Worm (Caenorhabditis elegans): ENCODE results near the gene ZK856.7.
A peak's percentile ranks its signal among the peaks of the same experiment; 100 is the strongest.

Gene ZK856.7

DNA sequence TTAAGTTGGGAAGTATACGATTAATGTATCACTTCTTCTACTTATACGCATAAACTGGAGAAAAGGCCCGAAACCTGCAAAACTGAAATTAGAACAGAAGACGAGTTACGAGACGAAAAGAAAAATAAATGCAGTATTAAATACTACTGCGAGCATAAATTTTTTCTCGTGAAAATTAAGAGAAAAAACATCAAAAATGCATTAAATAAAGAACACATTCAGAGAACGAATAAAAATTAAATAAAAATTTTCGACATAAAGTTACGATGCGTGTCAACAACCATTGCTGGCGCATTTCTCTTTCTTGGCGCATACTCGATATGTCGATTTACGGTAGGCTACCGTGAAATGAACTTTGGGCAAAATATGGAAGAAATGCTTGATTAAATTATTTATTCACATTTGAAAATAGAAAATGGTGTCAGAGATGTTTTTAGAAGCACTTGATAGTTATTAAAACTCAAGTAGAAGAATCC is 3.0 kb downstream of the ZK856.7 start, which contains the start of the genes ZK856.19 and ZK856.11 (continued):
- TF ChIP-seq nhr-25 (tag; optimal IDR thresholded peaks at IDR 0.05) (peak; percentile 66), dmd-4 (tag; optimal IDR thresholded peaks at IDR 0.05) (no peak), unc-55 (GFP tag; optimal IDR thresholded peaks at IDR 0.05) (peak; percentile 72), snpc-4 (tag; optimal IDR thresholded peaks at IDR 0.05) (no peak), crh-2 (tag; optimal IDR thresholded peaks at IDR 0.05) (peak; percentile 76), nhr-10 (tag; optimal IDR thresholded peaks at IDR 0.05) (no peak), mab-5 (tag; optimal IDR thresholded peaks at IDR 0.05) (peak; percentile 37), ztf-4 (tag; optimal IDR thresholded peaks at IDR 0.05) (no peak)

DNA sequence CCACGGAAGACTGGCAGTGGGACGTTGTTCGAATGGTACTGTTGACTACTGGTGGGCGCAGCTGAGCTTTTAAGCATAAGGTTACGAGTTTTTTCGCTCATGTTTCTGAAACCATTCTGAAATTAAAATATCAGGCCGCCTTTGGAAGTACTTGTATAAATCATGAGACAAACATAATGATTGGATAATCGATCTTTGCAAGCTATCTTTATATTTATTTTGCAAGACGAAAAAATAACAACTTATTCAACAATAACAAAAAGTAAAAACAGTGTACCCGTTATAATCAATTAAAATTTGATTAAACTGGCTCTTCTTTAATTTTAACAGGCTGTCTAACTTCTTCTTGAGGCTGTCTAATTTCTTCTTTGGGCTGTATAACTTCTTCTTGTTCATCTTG is 3.6 kb downstream of the ZK856.7 start, which contains the start of gene ZK856.16:
TSS of gene ZK856.16 (minus strand) at position 101 of the 400 bp plus-strand sequence.
- TF ChIP-seq dmd-4 (tag; optimal IDR thresholded peaks at IDR 0.05) (no peak), mbf-1 (tag; optimal IDR thresholded peaks at IDR 0.05) (no peak), fos-1 (tag; optimal IDR thresholded peaks at IDR 0.05) (no peak), Y55F3AM.14 (GFP tag; optimal IDR thresholded peaks at IDR 0.05) (no peak), lsy-2 (tag; optimal IDR thresholded peaks at IDR 0.05) (no peak), crh-2 (tag; optimal IDR thresholded peaks at IDR 0.05) (no peak), elt-3 (tag; optimal IDR thresholded peaks at IDR 0.05) (no peak), snpc-4 (tag; optimal IDR thresholded peaks at IDR 0.05) (no peak), F13H6.1 (tag; optimal IDR thresholded peaks at IDR 0.05) (no peak)

ce11 chrV:10206502-10206901 is 4.6 kb downstream of the ZK856.7 start, which contains the start of gene rpc-25:
TSS of gene rpc-25 (minus strand) at chrV:10206602.
- TF ChIP-seq unc-39 (tag; optimal IDR thresholded peaks at IDR 0.05) (no peak), sem-4 (tag; optimal IDR thresholded peaks at IDR 0.05) (no peak), lin-13 (GFP tag; optimal IDR thresholded peaks at IDR 0.05) (no peak), elt-3 (tag; optimal IDR thresholded peaks at IDR 0.05) (no peak), ZK546.5 (tag; optimal IDR thresholded peaks at IDR 0.05) (no peak), mab-5 (tag; optimal IDR thresholded peaks at IDR 0.05) (no peak), lin-11 (tag; optimal IDR thresholded peaks at IDR 0.05) (no peak), nhr-25 (tag; optimal IDR thresholded peaks at IDR 0.05) (no peak), snpc-4 (tag; optimal IDR thresholded peaks at IDR 0.05) (no peak), nhr-23 (tag; optimal IDR thresholded peaks at IDR 0.05) (no peak), fos-1 (tag; optimal IDR thresholded peaks at IDR 0.05) (no peak), blmp-1 (tag; optimal IDR thresholded peaks at IDR 0.05; ENCODE audit: insufficient read depth) (no peak), R02D3.7 (tag; optimal IDR thresholded peaks at IDR 0.05) (no peak)

DNA sequence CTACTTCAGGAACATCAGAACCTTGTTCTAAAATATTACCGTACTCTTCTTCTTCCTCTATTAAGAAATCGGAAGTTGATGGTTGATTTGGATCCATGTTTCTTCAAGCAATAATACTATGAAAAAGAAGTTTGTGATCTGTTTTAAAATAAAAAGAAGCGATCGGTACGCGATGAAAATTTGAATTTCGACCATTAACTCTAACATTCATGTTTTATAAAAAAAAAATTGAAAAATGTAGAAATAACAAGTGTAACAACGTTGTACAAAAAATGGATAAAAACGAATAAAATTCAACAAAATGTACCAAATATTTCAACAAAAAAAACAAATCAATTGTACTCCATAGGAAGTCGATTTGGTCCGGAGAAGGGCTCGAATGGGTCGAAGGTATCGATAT is 8.3 kb downstream of the ZK856.7 start, which contains the start of gene tftc-3:
TSS of gene tftc-3 (minus strand) at position 101 of the 400 bp plus-strand sequence.
- TF ChIP-seq lin-13 (GFP tag; optimal IDR thresholded peaks at IDR 0.05) (no peak), sma-3 (GFP tag; optimal IDR thresholded peaks at IDR 0.05) (no peak), nhr-11 (tag; optimal IDR thresholded peaks at IDR 0.05) (no peak), crh-2 (tag; optimal IDR thresholded peaks at IDR 0.05) (no peak), lin-39 (tag; optimal IDR thresholded peaks at IDR 0.05) (no peak), C34F6.9 (tag; optimal IDR thresholded peaks at IDR 0.05) (no peak), elt-3 (tag; optimal IDR thresholded peaks at IDR 0.05) (no peak), Y55F3AM.14 (GFP tag; optimal IDR thresholded peaks at IDR 0.05) (no peak), ztf-11 (tag; optimal IDR thresholded peaks at IDR 0.05) (no peak), zag-1 (tag; optimal IDR thresholded peaks at IDR 0.05) (no peak)

DNA sequence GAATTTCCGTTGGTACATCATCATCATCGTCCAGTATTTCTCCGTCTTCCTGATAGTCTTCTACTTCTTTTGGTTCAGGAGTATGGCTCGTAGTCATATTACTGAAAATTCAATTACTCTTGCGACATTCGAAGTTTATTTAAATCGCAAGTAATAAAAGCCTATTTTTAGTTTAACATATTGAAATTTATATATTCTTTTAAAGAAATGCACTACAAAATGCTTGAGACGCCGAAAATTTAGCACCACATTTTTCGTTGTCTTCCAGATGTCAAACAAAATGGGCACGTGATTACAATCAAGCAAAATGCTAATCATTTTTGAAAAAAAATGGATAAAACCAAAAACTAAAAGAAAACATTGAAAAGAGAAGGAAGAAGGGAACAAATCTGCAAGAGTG is 10.1 kb downstream of the ZK856.7 start, which contains the start of gene zhit-3:
TSS of gene zhit-3 (minus strand) at position 101 of the 400 bp plus-strand sequence.
- no peak for TF ChIP-seq lin-13 (GFP tag; optimal IDR thresholded peaks at IDR 0.05)
- no peak for TF ChIP-seq sem-4 (tag; optimal IDR thresholded peaks at IDR 0.05)

ce11 chrV:10212627-10213026 is 10.7 kb downstream of the ZK856.7 start, which contains the start of gene hpo-40:
TSS of gene hpo-40 (plus strand) at chrV:10212927.
- TF ChIP-seq nhr-21 (tag; optimal IDR thresholded peaks at IDR 0.05): no peak
- no peak for TF ChIP-seq ZK546.5 (tag; optimal IDR thresholded peaks at IDR 0.05)
- no peak for TF ChIP-seq unc-55 (GFP tag; optimal IDR thresholded peaks at IDR 0.05)
- no peak for TF ChIP-seq mab-5 (tag; optimal IDR thresholded peaks at IDR 0.05)
- no peak for TF ChIP-seq blmp-1 (tag; optimal IDR thresholded peaks at IDR 0.05; ENCODE audit: insufficient read depth)
- TF ChIP-seq unc-62 (GFP tag; optimal IDR thresholded peaks at IDR 0.05): no peak
- TF ChIP-seq dmd-4 (tag; optimal IDR thresholded peaks at IDR 0.05): no peak
- no peak for TF ChIP-seq aly-2 (tag; optimal IDR thresholded peaks at IDR 0.05)
- TF ChIP-seq mbf-1 (tag; optimal IDR thresholded peaks at IDR 0.05): no peak
- no peak for TF ChIP-seq nhr-23 (tag; optimal IDR thresholded peaks at IDR 0.05)
- TF ChIP-seq sma-3 (GFP tag; optimal IDR thresholded peaks at IDR 0.05): no peak

Measured in whole organism, L2 larva.